Worm (Caenorhabditis elegans) whole organism, young adult: ENCODE data around the gene rab-6.1.
A peak's percentile ranks its signal among the peaks of the same experiment; 100 is the strongest.

Experiments used
- C06A6.2 ChIP-seq: fragments of 200-800 bp; sonication (Bioruptor generic); conservative IDR thresholded peaks from 2 replicates; pipeline ENCODE4 v1.3.6; 2022; ENCODE audit warnings: missing genetic modification characterization, missing compliant biosample characterization
- F23B12.7 ChIP-seq: sonication (generic microtip); optimal IDR thresholded peaks from 2 replicates; lab custom pipeline; 2017; ENCODE audit warnings: missing genetic modification characterization, mild to moderate bottlenecking, missing compliant biosample characterization, antibody characterized with exemption, moderate library complexity; ENCODE audit not compliant: insufficient read depth
- F37B4.10 ChIP-seq: fragments of 200-800 bp; sonication (Bioruptor generic); IDR thresholded peaks from 2 replicates; pipeline ENCODE4 v1.3.6; 2022; ENCODE audit warnings: missing genetic modification characterization, missing compliant biosample characterization
- F49E8.2 ChIP-seq: sonication (generic microtip); optimal IDR thresholded peaks from 3 replicates; lab custom pipeline; 2017; ENCODE audit warnings: missing genetic modification characterization, mild to moderate bottlenecking, missing compliant biosample characterization, antibody characterized with exemption, moderate library complexity; ENCODE audit not compliant: insufficient read depth
- F52B5.7 ChIP-seq: sonication (generic microtip); optimal IDR thresholded peaks from 2 replicates; lab custom pipeline; 2016; ENCODE audit warnings: mild to moderate bottlenecking, missing genetic modification characterization, missing compliant biosample characterization
- F55B11.4 ChIP-seq: sonication (generic microtip); optimal IDR thresholded peaks from 2 replicates; lab custom pipeline; 2016; ENCODE audit warnings: missing compliant biosample characterization, missing genetic modification characterization, borderline replicate concordance; ENCODE audit not compliant: insufficient read depth
- K11D2.4 ChIP-seq: fragments of 200-800 bp; sonication (Bioruptor generic); IDR thresholded peaks from 2 replicates; pipeline ENCODE4 v1.3.6; 2022; ENCODE audit warnings: missing genetic modification reagents, missing genetic modification characterization, missing compliant biosample characterization
- ama-1 ChIP-seq, 3 experiments: fragments of 150-350 bp in 1 of 3; sonication (generic microtip) in 2 of 3; optimal IDR thresholded peaks; 2 replicates each; lab custom pipeline; 2014 to 2018; ENCODE audit warnings: missing biosample characterization in 2 of 3, missing genetic modification characterization in 2 of 3, missing genetic modification reagents in 2 of 3
- attf-6 ChIP-seq: fragments of 200-800 bp; sonication (Bioruptor generic); IDR thresholded peaks from 2 replicates; pipeline ENCODE4 v1.3.6; 2022; ENCODE audit warnings: missing genetic modification reagents, missing genetic modification characterization, missing compliant biosample characterization
- cebp-2 ChIP-seq: fragments of 200-800 bp; sonication (Bioruptor generic); IDR thresholded peaks from 2 replicates; pipeline ENCODE4 v1.3.6; 2022; ENCODE audit warnings: missing genetic modification characterization, missing compliant biosample characterization
- ceh-100 ChIP-seq: fragments of 200-800 bp; sonication (Bioruptor generic); IDR thresholded peaks from 2 replicates; pipeline ENCODE4 v1.3.6; 2022; ENCODE audit warnings: missing genetic modification reagents, missing genetic modification characterization, missing compliant biosample characterization
- ceh-27 ChIP-seq: fragments of 200-800 bp; sonication (Bioruptor generic); optimal IDR thresholded peaks from 2 replicates; lab custom pipeline; 2018; ENCODE audit warnings: mild to moderate bottlenecking, missing genetic modification characterization, moderate library complexity, missing compliant biosample characterization
- ceh-40 ChIP-seq: fragments of 200-800 bp; sonication (Bioruptor generic); IDR thresholded peaks from 2 replicates; pipeline ENCODE4 v1.3.6; 2022; ENCODE audit warnings: missing genetic modification characterization, missing compliant biosample characterization
- ceh-58 ChIP-seq: fragments of 200-800 bp; sonication (Bioruptor generic); IDR thresholded peaks from 2 replicates; pipeline ENCODE4 v1.3.6; 2022; ENCODE audit warnings: missing genetic modification characterization, missing compliant biosample characterization
- ceh-79 ChIP-seq: sonication (generic microtip); optimal IDR thresholded peaks from 2 replicates; lab custom pipeline; 2017; ENCODE audit warnings: mild to moderate bottlenecking, missing genetic modification characterization, missing compliant biosample characterization
- ceh-91 ChIP-seq: fragments of 200-800 bp; sonication (Bioruptor generic); IDR thresholded peaks from 2 replicates; pipeline ENCODE4 v1.3.6; 2022; ENCODE audit warnings: missing genetic modification reagents, missing genetic modification characterization, missing compliant biosample characterization
- dox-1 ChIP-seq: fragments of 200-800 bp; sonication (Bioruptor generic); IDR thresholded peaks from 2 replicates; pipeline ENCODE4 v1.3.6; 2022; ENCODE audit warnings: missing genetic modification reagents, missing genetic modification characterization, missing compliant biosample characterization
- dpl-1 ChIP-seq: fragments of 150-350 bp; optimal IDR thresholded peaks from 2 replicates; lab custom pipeline; 2014; ENCODE audit warnings: missing biosample characterization, missing genetic modification reagents, missing genetic modification characterization
- ekl-4 ChIP-seq: fragments of 200-800 bp; sonication (Bioruptor generic); IDR thresholded peaks from 2 replicates; pipeline ENCODE4 v1.3.6; 2022; ENCODE audit warnings: missing genetic modification reagents, missing genetic modification characterization, missing compliant biosample characterization
- ets-4 ChIP-seq: fragments of 200-800 bp; sonication (Bioruptor generic); optimal IDR thresholded peaks from 2 replicates; lab custom pipeline; 2018; ENCODE audit warnings: mild to moderate bottlenecking, missing genetic modification characterization, missing compliant biosample characterization
- gei-17 ChIP-seq: fragments of 200-800 bp; sonication (Bioruptor generic); optimal IDR thresholded peaks from 2 replicates; lab custom pipeline; 2018; ENCODE audit warnings: mild to moderate bottlenecking, missing genetic modification characterization, missing compliant biosample characterization
- him-1 ChIP-seq: sonication (generic microtip); optimal IDR thresholded peaks from 2 replicates; lab custom pipeline; 2016; ENCODE audit warnings: missing genotype, missing genetic modification reagents, missing genetic modification characterization, missing compliant biosample characterization
- hlh-26 ChIP-seq: fragments of 200-800 bp; sonication (Bioruptor generic); conservative IDR thresholded peaks from 2 replicates; pipeline ENCODE4 v1.3.6; 2022; ENCODE audit warnings: missing genetic modification reagents, missing genetic modification characterization, missing compliant biosample characterization
- lag-1 ChIP-seq: fragments of 200-800 bp; sonication (Bioruptor generic); IDR thresholded peaks from 2 replicates; pipeline ENCODE4 v1.3.6; 2022; ENCODE audit warnings: missing genetic modification reagents, missing genetic modification characterization, missing compliant biosample characterization
- let-526 ChIP-seq: fragments of 200-800 bp; sonication (Bioruptor generic); IDR thresholded peaks from 2 replicates; pipeline ENCODE4 v1.3.6; 2022; ENCODE audit warnings: missing genetic modification reagents, missing genetic modification characterization, missing compliant biosample characterization
- let-607 ChIP-seq, 2 experiments: fragments of 200-800 bp in 1 of 2; sonication (Bioruptor generic) in 1 of 2; sonication (generic microtip) in 1 of 2; optimal IDR thresholded peaks; 2 replicates each; lab custom pipeline; 2016 to 2018; ENCODE audit warnings: mild to moderate bottlenecking in 2 of 2, missing compliant biosample characterization in 2 of 2, missing genetic modification characterization in 2 of 2, moderate library complexity in 2 of 2, missing genotype in 1 of 2
- lin-35 ChIP-seq, 3 experiments: fragments of 150-350 bp in 2 of 3; sonication (generic microtip) in 1 of 3; optimal IDR thresholded peaks; 2 replicates each; lab custom pipeline; 2014 to 2018; ENCODE audit warnings: missing biosample characterization in 3 of 3, missing genetic modification characterization in 3 of 3, missing genetic modification reagents in 3 of 3
- lsl-1 ChIP-seq: fragments of 200-800 bp; sonication (Bioruptor generic); optimal IDR thresholded peaks from 2 replicates; lab custom pipeline; 2018; ENCODE audit warnings: mild to moderate bottlenecking, missing genetic modification characterization, moderate library complexity, missing compliant biosample characterization
- lsy-27 ChIP-seq: sonication (generic microtip); optimal IDR thresholded peaks from 2 replicates; lab custom pipeline; 2017; ENCODE audit warnings: missing genetic modification characterization, mild to moderate bottlenecking, missing compliant biosample characterization, antibody characterized with exemption, missing genotype, borderline replicate concordance; ENCODE audit not compliant: insufficient read depth
- madf-10 ChIP-seq: sonication (generic microtip); optimal IDR thresholded peaks from 2 replicates; lab custom pipeline; 2016; ENCODE audit warnings: mild to moderate bottlenecking, missing genetic modification characterization, missing compliant biosample characterization
- madf-3 ChIP-seq: fragments of 200-800 bp; sonication (Bioruptor generic); IDR thresholded peaks from 2 replicates; pipeline ENCODE4 v1.3.6; 2022; ENCODE audit warnings: missing genetic modification reagents, missing genetic modification characterization, missing compliant biosample characterization
- madf-6 ChIP-seq: fragments of 200-800 bp; sonication (Bioruptor generic); IDR thresholded peaks from 2 replicates; pipeline ENCODE4 v1.3.6; 2022; ENCODE audit warnings: missing genetic modification reagents, missing genetic modification characterization, missing compliant biosample characterization
- mcd-1 ChIP-seq: fragments of 200-800 bp; sonication (Bioruptor generic); IDR thresholded peaks from 2 replicates; pipeline ENCODE4 v1.3.6; 2022; ENCODE audit warnings: missing genetic modification reagents, missing genetic modification characterization, missing compliant biosample characterization
- nfyb-1 ChIP-seq: fragments of 200-800 bp; sonication (Bioruptor generic); IDR thresholded peaks from 2 replicates; pipeline ENCODE4 v1.3.6; 2022; ENCODE audit warnings: missing genetic modification reagents, missing genetic modification characterization, missing compliant biosample characterization
- nhr-179 ChIP-seq: sonication (generic microtip); optimal IDR thresholded peaks from 2 replicates; lab custom pipeline; 2016; ENCODE audit warnings: mild to moderate bottlenecking, missing genetic modification characterization, missing compliant biosample characterization
- nhr-27 ChIP-seq: fragments of 200-800 bp; sonication (Bioruptor generic); optimal IDR thresholded peaks from 2 replicates; lab custom pipeline; 2018; ENCODE audit warnings: mild to moderate bottlenecking, missing genetic modification characterization, moderate library complexity, missing compliant biosample characterization
- nhr-80 ChIP-seq: sonication (generic microtip); optimal IDR thresholded peaks from 2 replicates; lab custom pipeline; 2016; ENCODE audit warnings: missing genetic modification characterization, missing compliant biosample characterization
- pbrm-1 ChIP-seq: fragments of 200-800 bp; sonication (Bioruptor generic); IDR thresholded peaks from 2 replicates; pipeline ENCODE4 v1.3.6; 2022; ENCODE audit warnings: missing genetic modification reagents, missing genetic modification characterization, missing compliant biosample characterization
- rec-8 ChIP-seq, 2 experiments: sonication (generic microtip); optimal IDR thresholded peaks; 2 replicates each; lab custom pipeline; 2016; ENCODE audit warnings: mild to moderate bottlenecking in 2 of 2, missing genetic modification characterization in 2 of 2, missing genetic modification reagents in 2 of 2, missing genotype in 2 of 2, missing biosample characterization in 1 of 2, missing compliant biosample characterization in 1 of 2, moderate library complexity in 1 of 2
- rpc-1 ChIP-seq, 2 experiments: fragments of 150-350 bp in 1 of 2; sonication (generic microtip) in 1 of 2; optimal IDR thresholded peaks; 2 replicates each; lab custom pipeline; 2014 to 2018; ENCODE audit warnings: missing biosample characterization in 1 of 2, missing genetic modification characterization in 1 of 2, missing genetic modification reagents in 1 of 2, missing genotype in 1 of 2
- sdz-38 ChIP-seq: sonication (generic microtip); optimal IDR thresholded peaks from 2 replicates; lab custom pipeline; 2016; ENCODE audit warnings: missing genotype, missing genetic modification characterization, missing compliant biosample characterization
- snpc-1.3 ChIP-seq: sonication (generic microtip); optimal IDR thresholded peaks from 2 replicates; lab custom pipeline; 2017; ENCODE audit warnings: missing genetic modification characterization, mild to moderate bottlenecking, missing compliant biosample characterization, antibody characterized with exemption, moderate library complexity, missing genotype, missing genetic modification reagents; ENCODE audit not compliant: insufficient read depth
- snpc-3.4 ChIP-seq: sonication (generic microtip); optimal IDR thresholded peaks from 2 replicates; lab custom pipeline; 2017; ENCODE audit warnings: missing genetic modification characterization, mild to moderate bottlenecking, missing compliant biosample characterization, antibody characterized with exemption, moderate library complexity, missing genotype, missing genetic modification reagents
- tlf-1 ChIP-seq: fragments of 200-800 bp; sonication (Bioruptor generic); optimal IDR thresholded peaks from 2 replicates; lab custom pipeline; 2018; ENCODE audit warnings: mild to moderate bottlenecking, missing genetic modification characterization, missing compliant biosample characterization
- unc-62 ChIP-seq: fragments of 150-350 bp; optimal IDR thresholded peaks from 2 replicates; lab custom pipeline; 2014; ENCODE audit warnings: missing biosample characterization, missing genetic modification reagents, missing genetic modification characterization
- xnd-1 ChIP-seq: sonication (generic microtip); optimal IDR thresholded peaks from 2 replicates; lab custom pipeline; 2016; ENCODE audit warnings: missing genotype, missing genetic modification reagents, missing genetic modification characterization, missing compliant biosample characterization
- ztf-18 ChIP-seq: sonication (generic microtip); optimal IDR thresholded peaks from 2 replicates; lab custom pipeline; 2016; ENCODE audit warnings: missing genotype, mild to moderate bottlenecking, missing genetic modification characterization, missing compliant biosample characterization

The rab-6.1 gene

ce11 chrIII:8956146-8956646 is 49.6 kb downstream of the rab-6.1 start, which contains the start of the genes ZK643.5 and ZK643.2:
Gene ZK643.5 (minus strand): TSS chrIII:8956196.
Gene ZK643.2 (plus strand): TSS chrIII:8956540.
- TF ChIP-seq snpc-1.3 (tag; lab: Kevin White, UChicago), result peak; percentile 71
- TF ChIP-seq lag-1 (GFP tag; lab: Robert Waterston, UW), result no peak
- TF ChIP-seq ceh-58 (GFP tag; lab: Robert Waterston, UW), result no peak
- no peak for TF ChIP-seq him-1 (tag; lab: Kevin White, UChicago)
- no peak for TF ChIP-seq F49E8.2
- TF ChIP-seq C06A6.2 (GFP tag; lab: Robert Waterston, UW), result no peak
- no peak for TF ChIP-seq cebp-2 (GFP tag; lab: Robert Waterston, UW)
- TF ChIP-seq snpc-3.4 (tag; lab: Kevin White, UChicago), result peak; percentile 57
- TF ChIP-seq ceh-91 (GFP tag; lab: Robert Waterston, UW), result no peak
- no peak for TF ChIP-seq lsy-27
- TF ChIP-seq nfyb-1 (GFP tag; lab: Robert Waterston, UW), result 0 out of 2 replicates have a peak, but pooled peaks have one; percentile 11
- no peak for TF ChIP-seq xnd-1 (tag; lab: Kevin White, UChicago)
- TF ChIP-seq rpc-1 (optimal IDR thresholded peaks at IDR 0.05; lab: Kevin White, UChicago), result no peak
- no peak for TF ChIP-seq rpc-1 (tag; optimal IDR thresholded peaks at IDR 0.05; lab: Kevin White, UChicago)
- no peak for TF ChIP-seq let-526 (GFP tag; lab: Robert Waterston, UW)
- TF ChIP-seq F52B5.7 (tag; lab: Kevin White, UChicago), result no peak
- no peak for TF ChIP-seq nhr-27
- TF ChIP-seq ztf-18 (tag; lab: Kevin White, UChicago), result peak; percentile 23
- no peak for TF ChIP-seq attf-6
- no peak for TF ChIP-seq ets-4 (GFP tag; lab: Kevin White, UChicago)
- no peak for TF ChIP-seq nhr-179
- no peak for TF ChIP-seq madf-10
- no peak for TF ChIP-seq F55B11.4
- no peak for TF ChIP-seq gei-17 (GFP tag; lab: Kevin White, UChicago)
- TF ChIP-seq ceh-40 (GFP tag; lab: Robert Waterston, UW), result no peak
- TF ChIP-seq tlf-1, result no peak
- TF ChIP-seq ama-1 (optimal IDR thresholded peaks at IDR 0.05; lab: Kevin White, UChicago), result no peak
- TF ChIP-seq ama-1 (GFP tag; optimal IDR thresholded peaks at IDR 0.05; lab: Kevin White, UChicago), result peak in 1 of 2 experiments; percentile 64
- TF ChIP-seq sdz-38, result no peak
- no peak for TF ChIP-seq madf-3 (GFP tag; lab: Robert Waterston, UW)
- peak in 1 of 3 experiments; percentile 76 for TF ChIP-seq lin-35 (GFP tag; optimal IDR thresholded peaks at IDR 0.05; lab: Kevin White, UChicago)
- peak; percentile 22 for TF ChIP-seq ceh-27 (GFP tag; lab: Kevin White, UChicago)
- no peak for TF ChIP-seq hlh-26
- no peak for TF ChIP-seq unc-62 (GFP tag; lab: Kevin White, UChicago)
- peak; percentile 36 for TF ChIP-seq F23B12.7 (tag; lab: Kevin White, UChicago)
- no peak for TF ChIP-seq rec-8 (tag; optimal IDR thresholded peaks at IDR 0.05; lab: Kevin White, UChicago)
- TF ChIP-seq dpl-1 (GFP tag; lab: Kevin White, UChicago), result peak; percentile 63
- TF ChIP-seq ceh-79 (tag; lab: Kevin White, UChicago), result no peak
- TF ChIP-seq lsl-1, result peak; percentile 74
- TF ChIP-seq dox-1 (GFP tag; lab: Robert Waterston, UW), result no peak
- no peak for TF ChIP-seq K11D2.4 (GFP tag; lab: Robert Waterston, UW)
- peak; percentile 15; the same call in 1 of the 2 replicates for TF ChIP-seq mcd-1 (GFP tag; lab: Robert Waterston, UW)
- no peak for TF ChIP-seq pbrm-1 (GFP tag; lab: Robert Waterston, UW)
- no peak for TF ChIP-seq F37B4.10 (GFP tag; lab: Robert Waterston, UW)
- TF ChIP-seq nhr-80, result no peak
- no peak for TF ChIP-seq let-607 (tag; optimal IDR thresholded peaks at IDR 0.05; lab: Kevin White, UChicago)
- no peak for TF ChIP-seq ceh-100
- TF ChIP-seq ekl-4 (GFP tag; lab: Robert Waterston, UW), result no peak
- TF ChIP-seq madf-6, result peak; percentile 70
